Worm (Caenorhabditis elegans) whole organism, young adult: ENCODE data around the gene T23F2.3.

ENCODE experiments used
- attf-5 ChIP-seq: fragments of 200-800 bp; sonication (Bioruptor generic); optimal IDR thresholded peaks from 2 replicates; lab custom pipeline; 2018; ENCODE audit warnings: mild to moderate bottlenecking, missing genetic modification characterization, missing compliant biosample characterization
- rec-8 ChIP-seq, 2 experiments: sonication (generic microtip); optimal IDR thresholded peaks; 2 replicates each; lab custom pipeline; 2016; ENCODE audit warnings: mild to moderate bottlenecking in 2 of 2, missing genetic modification characterization in 2 of 2, missing genetic modification reagents in 2 of 2, missing genotype in 2 of 2, missing biosample characterization in 1 of 2, missing compliant biosample characterization in 1 of 2, moderate library complexity in 1 of 2
- sptf-2 ChIP-seq: fragments of 200-800 bp; sonication (Bioruptor generic); optimal IDR thresholded peaks from 2 replicates; lab custom pipeline; 2018; ENCODE audit warnings: mild to moderate bottlenecking, missing genetic modification characterization, missing compliant biosample characterization
- unc-130 ChIP-seq: sonication (generic microtip); optimal IDR thresholded peaks from 2 replicates; lab custom pipeline; 2016; ENCODE audit warnings: missing genetic modification reagents, missing genetic modification characterization, missing compliant biosample characterization

- TF ChIP-seq unc-130 (no peak), rec-8 (tag; optimal IDR thresholded peaks at IDR 0.05; lab: Kevin White, UChicago) (no peak), sptf-2 (no peak), attf-5 (no peak)
Measured at ce11 chrX:5516365-5516764, 4.2 kb upstream of the T23F2.3 start.
